Fruit fly (Drosophila melanogaster) whole organism, embryonic: Measurements from ENCODE around the gene Nmdar2.
A peak's percentile ranks its signal among the peaks of the same experiment; 100 is the strongest.

Source experiments
- Atf-2 ChIP-seq: fragments of 200-800 bp; sonication (Bioruptor generic); optimal IDR thresholded peaks from 2 replicates; lab custom pipeline; 2016; ENCODE audit warnings: missing biosample characterization, missing genetic modification characterization
- Awh ChIP-seq: fragments of 200-800 bp; sonication (Bioruptor generic); IDR thresholded peaks from 2 replicates; pipeline ENCODE4, ENCODE4 v1.3.6; 2022; ENCODE audit warnings: missing biosample characterization, missing genetic modification characterization
- Bteb2 ChIP-seq: fragments of 200-800 bp; sonication (Bioruptor generic); optimal IDR thresholded peaks from 2 replicates; lab custom pipeline; 2016; ENCODE audit warnings: missing biosample characterization, missing genetic modification characterization
- CG11398 ChIP-seq: fragments of 200-800 bp; sonication (Bioruptor generic); optimal IDR thresholded peaks from 2 replicates; lab custom pipeline; 2016; ENCODE audit warnings: missing biosample characterization, missing genetic modification characterization
- CG12942 ChIP-seq: fragments of 200-800 bp; sonication (Bioruptor generic); optimal IDR thresholded peaks from 3 replicates; lab custom pipeline; 2016; ENCODE audit warnings: missing biosample characterization, missing genetic modification characterization
- CG13894 ChIP-seq: fragments of 200-800 bp; sonication (Bioruptor generic); optimal IDR thresholded peaks from 3 replicates; lab custom pipeline; 2018; ENCODE audit warnings: missing biosample characterization, mild to moderate bottlenecking, missing genetic modification characterization, moderate library complexity
- CG14441 ChIP-seq: fragments of 200-800 bp; sonication (Bioruptor generic); IDR thresholded peaks from 2 replicates; pipeline ENCODE4 v1.3.6; 2022; ENCODE audit warnings: missing biosample characterization, missing genetic modification characterization
- CG14965 ChIP-seq: fragments of 200-800 bp; sonication (Bioruptor generic); optimal IDR thresholded peaks from 2 replicates; lab custom pipeline; 2016; ENCODE audit warnings: missing biosample characterization, missing genetic modification characterization, borderline replicate concordance
- CG15011 ChIP-seq: fragments of 200-800 bp; sonication (Bioruptor generic); optimal IDR thresholded peaks from 3 replicates; lab custom pipeline; 2018; ENCODE audit warnings: missing biosample characterization, mild to moderate bottlenecking, missing genetic modification characterization
- CG17328 ChIP-seq: fragments of 200-800 bp; sonication (Bioruptor generic); IDR thresholded peaks from 2 replicates; pipeline ENCODE4 v1.3.6; 2022; ENCODE audit warnings: missing biosample characterization, missing genetic modification characterization
- CG17359 ChIP-seq: fragments of 200-800 bp; sonication (Bioruptor generic); optimal IDR thresholded peaks from 3 replicates; lab custom pipeline; 2018; ENCODE audit warnings: missing biosample characterization, mild to moderate bottlenecking, missing genetic modification characterization, moderate library complexity
- CG17802 ChIP-seq: fragments of 200-800 bp; sonication (Bioruptor generic); optimal IDR thresholded peaks from 2 replicates; lab custom pipeline; 2018; ENCODE audit warnings: missing biosample characterization, mild to moderate bottlenecking, missing genetic modification characterization, moderate library complexity
- CG1832 ChIP-seq: fragments of 200-800 bp; sonication (Bioruptor generic); optimal IDR thresholded peaks from 2 replicates; lab custom pipeline; 2017; ENCODE audit warnings: missing biosample characterization, mild to moderate bottlenecking, missing genetic modification characterization, inconsistent platforms
- CG2120 ChIP-seq: fragments of 200-800 bp; sonication (Bioruptor generic); optimal IDR thresholded peaks from 3 replicates; lab custom pipeline; 2016; ENCODE audit warnings: missing biosample characterization, missing genetic modification characterization
- CG4404 ChIP-seq: fragments of 200-800 bp; sonication (Bioruptor generic); IDR thresholded peaks from 2 replicates; pipeline ENCODE4 v1.3.6; 2022; ENCODE audit warnings: missing biosample characterization, missing genetic modification characterization
- CG7839 ChIP-seq: fragments of 200-800 bp; sonication (Bioruptor generic); optimal IDR thresholded peaks from 3 replicates; lab custom pipeline; 2018; ENCODE audit warnings: missing biosample characterization, mild to moderate bottlenecking, missing genetic modification characterization, moderate library complexity
- CG7963 ChIP-seq: fragments of 200-800 bp; sonication (Bioruptor generic); IDR thresholded peaks from 3 replicates; pipeline ENCODE4 v1.3.6; 2022; ENCODE audit warnings: missing biosample characterization, missing genetic modification characterization; ENCODE audit not compliant: partially characterized antibody
- CG7987 ChIP-seq: fragments of 200-800 bp; sonication (Bioruptor generic); optimal IDR thresholded peaks from 2 replicates; lab custom pipeline; 2018; ENCODE audit warnings: missing biosample characterization, mild to moderate bottlenecking, missing genetic modification characterization, moderate library complexity
- CG8478 ChIP-seq: fragments of >200 bp; optimal IDR thresholded peaks from 2 replicates; lab custom pipeline; 2018
- CG8924 ChIP-seq: fragments of 200-800 bp; optimal IDR thresholded peaks from 3 replicates; lab custom pipeline; 2019; ENCODE audit warnings: missing biosample characterization, mild to moderate bottlenecking, missing genetic modification characterization, moderate library complexity
- CG9215 ChIP-seq: fragments of 200-800 bp; sonication (Bioruptor generic); IDR thresholded peaks from 2 replicates; pipeline ENCODE4 v1.3.6; 2022; ENCODE audit warnings: missing biosample characterization, missing genetic modification characterization
- CG9727 ChIP-seq: fragments of 200-800 bp; sonication (Bioruptor generic); optimal IDR thresholded peaks from 3 replicates; lab custom pipeline; 2017; ENCODE audit warnings: missing biosample characterization, mild to moderate bottlenecking, missing genetic modification characterization
- D19B ChIP-seq: fragments of 200-800 bp; sonication (Bioruptor generic); optimal IDR thresholded peaks from 2 replicates; lab custom pipeline; 2017; ENCODE audit warnings: missing biosample characterization, mild to moderate bottlenecking, missing genetic modification characterization
- E2f2 ChIP-seq: fragments of 200-800 bp; sonication (Bioruptor generic); IDR thresholded peaks from 2 replicates; pipeline ENCODE4 v1.3.6; 2022; ENCODE audit warnings: missing biosample characterization, missing genetic modification characterization
- Ets97D ChIP-seq: fragments of 200-800 bp; sonication (Bioruptor generic); optimal IDR thresholded peaks from 3 replicates; lab custom pipeline; 2016; ENCODE audit warnings: missing biosample characterization, missing genetic modification characterization
- H15 ChIP-seq: fragments of 200-800 bp; sonication (Bioruptor generic); IDR thresholded peaks from 3 replicates; pipeline ENCODE4 v1.3.6; 2022; ENCODE audit warnings: missing biosample characterization, missing genetic modification characterization
- HLH4C ChIP-seq: fragments of 200-800 bp; sonication (Bioruptor generic); IDR thresholded peaks from 3 replicates; pipeline ENCODE4 v1.3.6; 2022; ENCODE audit warnings: missing biosample characterization, missing genetic modification characterization; ENCODE audit not compliant: partially characterized antibody
- HmgZ ChIP-seq: fragments of 200-800 bp; sonication (Bioruptor generic); optimal IDR thresholded peaks from 2 replicates; lab custom pipeline; 2018; ENCODE audit warnings: missing biosample characterization, mild to moderate bottlenecking, missing genetic modification characterization
- Hr3 ChIP-seq: fragments of 200-800 bp; sonication (Bioruptor generic); optimal IDR thresholded peaks from 3 replicates; lab custom pipeline; 2016; ENCODE audit warnings: missing biosample characterization, missing genetic modification characterization
- NC2α ChIP-seq: fragments of 200-800 bp; sonication (Bioruptor generic); optimal IDR thresholded peaks from 2 replicates; lab custom pipeline; 2016; ENCODE audit warnings: missing biosample characterization, missing genetic modification characterization
- PHDP ChIP-seq: fragments of 200-800 bp; sonication (Bioruptor generic); optimal IDR thresholded peaks from 3 replicates; lab custom pipeline; 2018; ENCODE audit warnings: missing biosample characterization, mild to moderate bottlenecking, missing genetic modification characterization, moderate library complexity
- Ravus ChIP-seq: fragments of 200-800 bp; sonication (Bioruptor generic); IDR thresholded peaks from 2 replicates; pipeline ENCODE4 v1.3.6; 2022; ENCODE audit warnings: missing biosample characterization, missing genetic modification characterization
- Stat92E ChIP-seq, 3 experiments: fragments of >200 bp in 2 of 3; fragments of 200-800 bp in 1 of 3; sonication (Bioruptor generic) in 1 of 3; optimal IDR thresholded peaks; 2 replicates each; lab custom pipeline; 2017 to 2019; ENCODE audit warnings: missing biosample characterization in 3 of 3, missing genetic modification characterization in 3 of 3, mild to moderate bottlenecking in 1 of 3, moderate library complexity in 1 of 3
- al ChIP-seq: fragments of 200-800 bp; sonication (Bioruptor generic); IDR thresholded peaks from 2 replicates; pipeline ENCODE4 v1.3.6; 2022; ENCODE audit warnings: missing biosample characterization, missing genetic modification characterization
- bbx ChIP-seq: fragments of 200-800 bp; sonication (Bioruptor generic); IDR thresholded peaks from 2 replicates; pipeline ENCODE4 v1.3.6; 2022; ENCODE audit warnings: missing biosample characterization, missing genetic modification characterization; ENCODE audit not compliant: partially characterized antibody
- btn ChIP-seq: fragments of 200-800 bp; sonication (Bioruptor generic); optimal IDR thresholded peaks from 2 replicates; lab custom pipeline; 2016; ENCODE audit warnings: missing biosample characterization, missing genetic modification characterization
- crol ChIP-seq: fragments of 200-800 bp; sonication (Bioruptor generic); IDR thresholded peaks from 2 replicates; pipeline ENCODE4 v1.3.6; 2022; ENCODE audit warnings: missing biosample characterization, missing genetic modification characterization
- dati ChIP-seq: fragments of 200-800 bp; sonication (Bioruptor generic); IDR thresholded peaks from 2 replicates; pipeline ENCODE4 v1.3.6; 2022; ENCODE audit warnings: missing biosample characterization, missing genetic modification characterization
- esg ChIP-seq: fragments of 200-800 bp; sonication (Bioruptor generic); conservative IDR thresholded peaks from 2 replicates; pipeline ENCODE4 v1.3.6; 2022; ENCODE audit warnings: missing biosample characterization, missing genetic modification characterization
- eve ChIP-seq, 2 experiments: fragments of >200 bp; optimal IDR thresholded peaks; 2 replicates each; lab custom pipeline; 2017; ENCODE audit warnings: missing biosample characterization in 2 of 2, missing genetic modification characterization in 2 of 2
- exex ChIP-seq: fragments of 200-800 bp; sonication (Bioruptor generic); optimal IDR thresholded peaks from 4 replicates; lab custom pipeline; 2018; ENCODE audit warnings: missing biosample characterization, mild to moderate bottlenecking, missing genetic modification characterization, moderate library complexity
- fd102C ChIP-seq: fragments of 200-800 bp; sonication (Bioruptor generic); optimal IDR thresholded peaks from 2 replicates; lab custom pipeline; 2018; ENCODE audit warnings: missing biosample characterization, mild to moderate bottlenecking, missing genetic modification characterization, moderate library complexity
- fd3F ChIP-seq: fragments of 200-800 bp; sonication (Bioruptor generic); optimal IDR thresholded peaks from 2 replicates; lab custom pipeline; 2018; ENCODE audit warnings: missing biosample characterization, mild to moderate bottlenecking, missing genetic modification characterization, moderate library complexity
- gce ChIP-seq: fragments of 200-800 bp; sonication (Bioruptor generic); IDR thresholded peaks from 3 replicates; pipeline ENCODE4 v1.3.6; 2022; ENCODE audit warnings: missing biosample characterization, missing genetic modification characterization
- gsb-n ChIP-seq: fragments of 200-800 bp; sonication (Bioruptor generic); optimal IDR thresholded peaks from 3 replicates; lab custom pipeline; 2018; ENCODE audit warnings: missing biosample characterization, mild to moderate bottlenecking, missing genetic modification characterization
- gt ChIP-seq: fragments of 200-800 bp; sonication (Bioruptor generic); IDR thresholded peaks from 2 replicates; pipeline ENCODE4 v1.3.6; 2022; ENCODE audit warnings: missing biosample characterization, missing genetic modification characterization
- ind ChIP-seq: fragments of 200-800 bp; sonication (Bioruptor generic); optimal IDR thresholded peaks from 3 replicates; lab custom pipeline; 2016; ENCODE audit warnings: missing biosample characterization, missing genetic modification characterization
- kay ChIP-seq: fragments of 200-800 bp; sonication (Bioruptor generic); optimal IDR thresholded peaks from 2 replicates; lab custom pipeline; 2016; ENCODE audit warnings: missing biosample characterization, missing genetic modification characterization
- schlank ChIP-seq: fragments of 200-800 bp; sonication (Bioruptor generic); optimal IDR thresholded peaks from 2 replicates; lab custom pipeline; 2018; ENCODE audit warnings: missing biosample characterization, mild to moderate bottlenecking, missing genetic modification characterization
- so ChIP-seq: fragments of 200-800 bp; sonication (Bioruptor generic); IDR thresholded peaks from 3 replicates; pipeline ENCODE4 v1.3.6; 2022; ENCODE audit warnings: missing biosample characterization, missing genetic modification characterization
- tna ChIP-seq: fragments of 200-800 bp; sonication (Bioruptor generic); IDR thresholded peaks from 2 replicates; pipeline ENCODE4 v1.3.6; 2022; ENCODE audit warnings: missing biosample characterization, missing genetic modification characterization; ENCODE audit not compliant: partially characterized antibody
- zen2 ChIP-seq: fragments of 200-800 bp; sonication (Bioruptor generic); IDR thresholded peaks from 3 replicates; pipeline ENCODE4 v1.3.6; 2022; ENCODE audit warnings: missing biosample characterization, missing genetic modification characterization; ENCODE audit not compliant: partially characterized antibody

The Nmdar2 gene

dm6 chrX:1464033-1464432, 43.6 kb downstream of the Nmdar2 start, which contains the start of gene Ns3 (continued):
- no peak for TF ChIP-seq CG12942 (GFP tag; lab: Kevin White, UChicago)
- TF ChIP-seq btn (GFP tag; lab: Kevin White, UChicago), result no peak
- TF ChIP-seq kay (GFP tag; lab: Kevin White, UChicago), result no peak
- no peak for TF ChIP-seq CG9215
- TF ChIP-seq CG17359, result no peak
- no peak for TF ChIP-seq CG13894
- TF ChIP-seq E2f2 (GFP tag; lab: Robert Waterston, UW), result peak; percentile 95
- no peak for TF ChIP-seq gce
- peak; percentile 89 for TF ChIP-seq zen2 (GFP tag; lab: Robert Waterston, UW)
- TF ChIP-seq NC2α (GFP tag; lab: Kevin White, UChicago), result no peak
- no peak for TF ChIP-seq al (GFP tag; lab: Robert Waterston, UW)
- TF ChIP-seq bbx, result peak; percentile 89
- no peak for TF ChIP-seq dati (GFP tag; lab: Robert Waterston, UW)
- TF ChIP-seq CG7963 (GFP tag; lab: Robert Waterston, UW), result peak; percentile 91
- no peak for TF ChIP-seq so (GFP tag; lab: Robert Waterston, UW)
- no peak for TF ChIP-seq Hr3 (GFP tag; lab: Kevin White, UChicago)
- TF ChIP-seq CG14441, result no peak
- TF ChIP-seq crol, result no peak
- TF ChIP-seq CG8924 (tag; lab: Kevin White, UChicago), result no peak
- TF ChIP-seq Ets97D (GFP tag; lab: Kevin White, UChicago), result peak; percentile 2
- no peak for TF ChIP-seq CG9727 (GFP tag; lab: Kevin White, UChicago)
- no peak for TF ChIP-seq esg (GFP tag; lab: Robert Waterston, UW)
- no peak for TF ChIP-seq CG17328 (GFP tag; lab: Robert Waterston, UW)
- no peak for TF ChIP-seq CG1832 (GFP tag; lab: Kevin White, UChicago)
- no peak for TF ChIP-seq H15 (GFP tag; lab: Robert Waterston, UW)
- no peak for TF ChIP-seq fd102C
- no peak for TF ChIP-seq CG14965
- TF ChIP-seq Ravus (GFP tag; lab: Robert Waterston, UW), result no peak
- no peak for TF ChIP-seq Atf-2 (GFP tag; lab: Kevin White, UChicago)
- TF ChIP-seq D19B (GFP tag; lab: Kevin White, UChicago), result no peak
- TF ChIP-seq PHDP, result no peak
- no peak for TF ChIP-seq schlank (tag; lab: Kevin White, UChicago)
- no peak for TF ChIP-seq gt (GFP tag; lab: Robert Waterston, UW)
- no peak for TF ChIP-seq Stat92E (GFP tag; optimal IDR thresholded peaks at IDR 0.05; lab: Kevin White, UChicago)
- peak; percentile 87 for TF ChIP-seq tna (GFP tag; lab: Robert Waterston, UW)
- no peak for TF ChIP-seq Bteb2 (GFP tag; lab: Kevin White, UChicago)
- TF ChIP-seq CG2120, result no peak
- peak; percentile 94 for TF ChIP-seq HLH4C (GFP tag; lab: Robert Waterston, UW)
- TF ChIP-seq Awh (GFP tag; lab: Robert Waterston, UW), result no peak
- no peak for TF ChIP-seq exex
- TF ChIP-seq CG8478 (lab: Kevin White, UChicago), result no peak
- TF ChIP-seq CG4404, result no peak
- peak; percentile 51 for TF ChIP-seq HmgZ (tag; lab: Kevin White, UChicago)
- TF ChIP-seq CG15011 (GFP tag; lab: Kevin White, UChicago), result no peak
- no peak for TF ChIP-seq fd3F (GFP tag; lab: Kevin White, UChicago)
- no peak for TF ChIP-seq gsb-n (tag; lab: Kevin White, UChicago)
- no peak for TF ChIP-seq CG11398 (GFP tag; lab: Kevin White, UChicago)
- no peak for TF ChIP-seq CG7839 (tag; lab: Kevin White, UChicago)
- no peak for TF ChIP-seq CG17802
- no peak for TF ChIP-seq CG7987 (GFP tag; lab: Kevin White, UChicago)
- TF ChIP-seq ind (GFP tag; lab: Kevin White, UChicago), result no peak
- TF ChIP-seq eve (GFP tag; optimal IDR thresholded peaks at IDR 0.05; lab: Kevin White, UChicago), result no peak
